Worm (Caenorhabditis elegans) whole organism, L4/young adult: ENCODE results near the gene M01G5.1.

Experiments
- W03F9.2 ChIP-seq: fragments of 150-350 bp; optimal IDR thresholded peaks from 2 replicates; lab custom pipeline; 2014; ENCODE audit warnings: missing biosample characterization, missing genetic modification characterization
- him-1 ChIP-seq: sonication (generic microtip); optimal IDR thresholded peaks from 2 replicates; lab custom pipeline; 2016; ENCODE audit warnings: missing genotype, missing genetic modification reagents, missing genetic modification characterization, missing compliant biosample characterization

DNA sequence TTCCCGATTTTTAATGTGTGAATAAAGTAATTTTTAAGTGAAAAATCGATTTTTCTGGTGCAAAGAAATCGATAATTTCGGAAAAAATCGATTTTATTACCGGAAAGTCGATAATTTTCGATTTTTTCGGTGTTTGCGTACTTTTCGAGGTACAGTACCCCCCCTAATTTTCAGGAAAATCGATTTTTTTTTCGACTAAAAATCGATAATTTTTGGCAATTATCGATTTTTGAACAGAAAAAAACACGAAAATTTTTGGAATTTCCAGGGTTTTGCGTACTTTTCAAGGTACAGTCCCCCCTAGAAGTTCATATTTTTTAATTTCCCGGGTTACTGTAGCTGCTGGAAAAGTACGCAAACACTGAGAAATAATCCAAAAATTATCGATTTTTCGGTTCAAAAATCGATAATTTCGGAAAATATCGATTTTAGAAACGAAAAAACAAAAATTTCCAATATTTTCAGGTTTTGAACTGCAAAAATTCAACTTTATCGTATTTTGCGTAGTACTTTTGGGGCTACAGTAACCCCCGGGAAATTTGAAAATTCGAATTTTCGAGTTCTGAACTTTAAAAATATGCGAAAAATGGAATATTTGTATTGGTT, 47.3 kb downstream of the M01G5.1 start:
- TF ChIP-seq W03F9.2, result no peak
- no peak for TF ChIP-seq him-1 (tag; lab: Kevin White, UChicago)
